Worm (Caenorhabditis elegans): ENCODE measurements around the gene Y71H2AL.4.
"Not testable (repeated sequence)": the region's sequence is repeated elsewhere in the genome, so short reads cannot be mapped to it uniquely, and the experiment has no call there.

Y71H2AL.4 gene

DNA sequence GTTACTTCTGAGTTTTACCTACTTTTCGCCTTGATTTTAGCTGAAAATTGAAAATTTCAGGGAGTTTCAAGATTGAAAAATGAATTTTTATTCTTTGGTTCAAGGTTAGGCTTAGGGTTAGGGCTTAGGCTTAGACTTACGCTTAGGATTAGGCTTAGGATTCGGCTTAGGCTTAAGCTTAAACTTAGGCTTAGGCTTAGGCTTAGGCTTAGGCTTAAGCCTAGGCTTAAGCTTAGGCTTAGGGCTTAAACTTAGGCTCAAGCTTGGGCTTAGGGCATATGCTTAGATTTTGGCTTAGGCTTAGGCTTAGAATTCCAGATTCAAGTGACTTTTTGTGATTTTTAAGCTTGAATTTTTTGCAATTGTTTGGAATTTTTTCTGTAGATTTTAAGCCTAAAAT is 2.8 kb upstream of the Y71H2AL.4 start:
- TF ChIP-seq bed-3 (GFP tag; optimal IDR thresholded peaks at IDR 0.05) (no peak), unc-62 (GFP tag; optimal IDR thresholded peaks at IDR 0.05) (no peak), tbx-8 (GFP tag; optimal IDR thresholded peaks at IDR 0.05) (no peak), ham-2 (GFP tag; optimal IDR thresholded peaks at IDR 0.05) (no peak), nhr-28 (tag; optimal IDR thresholded peaks at IDR 0.05) (no peak), snpc-4 (tag; optimal IDR thresholded peaks at IDR 0.05) (no peak), mls-2 (tag; optimal IDR thresholded peaks at IDR 0.05) (no peak), flh-1 (GFP tag; optimal IDR thresholded peaks at IDR 0.05) (no peak), nhr-12 (tag; optimal IDR thresholded peaks at IDR 0.05) (no peak), M03D4.4 (tag; optimal IDR thresholded peaks at IDR 0.05) (no peak), nhr-2 (tag; optimal IDR thresholded peaks at IDR 0.05) (no peak), ces-1 (GFP tag; optimal IDR thresholded peaks at IDR 0.05) (no peak), pha-4 (tag; optimal IDR thresholded peaks at IDR 0.05) (no peak), mab-5 (tag; optimal IDR thresholded peaks at IDR 0.05) (no peak), drap-1 (GFP tag; optimal IDR thresholded peaks at IDR 0.05) (no peak), elt-3 (tag; optimal IDR thresholded peaks at IDR 0.05) (no peak)

DNA sequence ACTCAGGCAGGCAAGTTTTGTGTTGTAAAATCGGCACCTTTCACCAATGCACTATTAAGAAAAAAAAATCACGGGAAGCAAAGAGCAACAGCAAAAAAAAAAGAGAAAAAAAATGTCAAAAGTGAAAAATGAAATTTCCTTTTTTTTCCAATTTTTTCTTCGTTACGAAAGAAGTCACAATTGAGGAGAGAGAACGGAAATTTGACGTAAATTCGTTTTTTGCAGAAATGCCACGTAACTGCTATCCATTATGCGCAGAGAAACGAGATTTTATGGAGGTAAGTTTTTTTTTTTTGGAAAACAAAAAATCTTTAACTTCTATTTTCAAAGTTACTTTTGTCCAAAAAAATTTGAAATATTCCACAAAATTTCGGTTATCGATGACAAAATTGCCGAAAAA is 455 bp downstream of the Y71H2AL.4 start:
- peak; percentile 47 for TF ChIP-seq ces-1 (GFP tag; optimal IDR thresholded peaks at IDR 0.05)
- no peak for TF ChIP-seq lin-32 (GFP tag; optimal IDR thresholded peaks at IDR 0.05)

DNA sequence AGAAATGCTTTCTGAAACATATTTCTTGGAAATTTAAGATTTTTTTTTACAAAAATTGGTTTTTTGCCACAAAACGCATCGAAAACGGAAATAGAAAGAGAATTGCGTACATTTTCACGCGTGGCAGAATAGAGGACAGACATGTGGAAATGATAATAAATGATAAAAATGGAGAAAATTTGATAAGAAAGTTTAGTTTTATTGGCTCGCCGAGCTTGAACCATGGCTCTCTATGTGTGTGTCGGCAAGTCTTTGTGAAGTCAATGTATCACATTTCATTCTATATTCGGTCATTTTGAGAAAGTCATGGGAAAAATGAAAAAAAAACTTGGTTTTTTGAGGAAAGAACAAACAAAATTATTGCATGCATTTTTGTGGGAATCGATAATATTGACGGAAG is 1.2 kb downstream of the Y71H2AL.4 start:
- no peak for TF ChIP-seq hlh-1 (tag; optimal IDR thresholded peaks at IDR 0.05)
- no peak for TF ChIP-seq elt-3 (tag; optimal IDR thresholded peaks at IDR 0.05)
- TF ChIP-seq cnd-1 (tag; optimal IDR thresholded peaks at IDR 0.05) = no peak
- no peak for TF ChIP-seq tbx-8 (GFP tag; optimal IDR thresholded peaks at IDR 0.05)
- no peak for TF ChIP-seq mls-2 (tag; optimal IDR thresholded peaks at IDR 0.05)
- no peak for TF ChIP-seq ceh-43 (GFP tag; optimal IDR thresholded peaks at IDR 0.05)
- TF ChIP-seq mep-1 (tag; optimal IDR thresholded peaks at IDR 0.05) = no peak
- TF ChIP-seq mab-5 (tag; optimal IDR thresholded peaks at IDR 0.05) = no peak

DNA sequence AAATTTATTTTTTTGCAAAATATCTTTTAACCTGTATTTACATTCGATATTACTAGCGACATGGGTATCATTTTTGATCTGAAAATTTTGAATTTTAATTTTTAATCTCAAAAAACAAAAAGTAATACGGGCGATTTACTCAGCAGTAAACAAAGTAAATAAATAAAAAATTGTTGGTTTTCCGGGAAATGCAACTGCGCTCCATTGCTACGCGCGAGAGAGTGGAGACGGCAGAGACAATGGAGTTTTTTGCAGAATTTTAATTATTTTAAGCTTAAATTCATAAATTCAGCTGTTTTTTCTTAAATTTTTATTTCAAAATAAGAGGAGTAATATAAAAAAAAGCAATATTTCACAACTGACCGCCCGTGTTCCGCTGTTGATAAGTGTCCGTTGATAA is 12.5 kb downstream of the Y71H2AL.4 start, which contains the start of gene slc-30A9:
Gene slc-30A9 (minus strand): TSS at position 78 of the 400 bp plus-strand sequence.
- TF ChIP-seq elt-3 (tag; optimal IDR thresholded peaks at IDR 0.05) (no peak), M03D4.4 (tag; optimal IDR thresholded peaks at IDR 0.05) (no peak), mab-5 (tag; optimal IDR thresholded peaks at IDR 0.05) (no peak), lin-13 (tag; optimal IDR thresholded peaks at IDR 0.05) (peak; percentile 12), lin-32 (GFP tag; optimal IDR thresholded peaks at IDR 0.05) (no peak), mep-1 (tag; optimal IDR thresholded peaks at IDR 0.05) (peak; percentile 45), ces-1 (GFP tag; optimal IDR thresholded peaks at IDR 0.05) (peak; percentile 38), nhr-2 (tag; optimal IDR thresholded peaks at IDR 0.05) (no peak), pha-4 (tag; optimal IDR thresholded peaks at IDR 0.05) (peak; percentile 13), flh-1 (GFP tag; optimal IDR thresholded peaks at IDR 0.05) (no peak)

DNA sequence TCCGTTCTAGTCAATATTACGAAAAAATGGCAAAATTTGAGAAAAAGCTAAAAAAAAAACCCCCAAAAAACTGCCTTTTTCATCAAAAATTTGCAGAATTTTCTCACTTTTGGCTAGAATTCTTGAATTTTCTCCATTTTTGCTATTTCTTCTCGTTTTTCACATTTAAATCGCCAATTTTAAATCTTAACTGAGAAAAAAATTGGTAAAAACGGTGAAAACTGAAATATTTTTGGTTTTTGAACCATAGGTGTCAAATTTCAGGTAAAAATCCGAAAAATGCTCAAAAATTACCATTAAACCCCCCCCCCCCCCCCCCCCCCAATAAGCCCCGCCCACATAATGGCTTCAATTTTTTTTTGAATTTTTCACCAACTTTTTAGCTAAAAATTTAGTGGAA is 13.2 kb downstream of the Y71H2AL.4 start, which contains the start of gene cox-6B:
Gene cox-6B (plus strand): TSS at position 301 of the 400 bp plus-strand sequence.
- TF ChIP-seq zip-8 (tag; optimal IDR thresholded peaks at IDR 0.05); ham-2 (GFP tag; optimal IDR thresholded peaks at IDR 0.05); ceh-83 (GFP tag; optimal IDR thresholded peaks at IDR 0.05): not testable (repeated sequence)

DNA sequence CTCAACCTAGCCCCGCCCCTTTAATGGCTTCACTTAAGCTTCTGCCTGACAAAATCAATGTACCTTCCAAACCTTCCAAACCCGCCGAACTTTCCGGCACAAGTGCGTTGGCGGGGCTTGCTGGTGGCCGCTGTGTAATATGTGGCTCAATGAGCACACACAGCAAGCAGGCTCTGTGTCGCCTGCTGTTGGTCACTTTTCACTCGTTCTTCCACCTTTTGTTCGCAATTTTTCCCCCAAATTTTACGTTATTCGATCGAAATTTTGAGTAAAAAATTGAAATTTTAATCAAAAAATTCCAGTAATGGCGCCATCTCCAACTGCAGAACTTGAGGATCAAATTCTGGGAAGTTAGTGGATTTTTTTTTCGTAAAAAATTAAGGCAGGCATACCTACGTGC is 14.4 kb downstream of the Y71H2AL.4 start, which contains the start of gene set-27:
Gene set-27 (plus strand): TSS at position 301 of the 400 bp plus-strand sequence.
- peak; percentile 78 for TF ChIP-seq hlh-1 (tag; optimal IDR thresholded peaks at IDR 0.05)
- TF ChIP-seq lin-13 (tag; optimal IDR thresholded peaks at IDR 0.05) = no peak

DNA sequence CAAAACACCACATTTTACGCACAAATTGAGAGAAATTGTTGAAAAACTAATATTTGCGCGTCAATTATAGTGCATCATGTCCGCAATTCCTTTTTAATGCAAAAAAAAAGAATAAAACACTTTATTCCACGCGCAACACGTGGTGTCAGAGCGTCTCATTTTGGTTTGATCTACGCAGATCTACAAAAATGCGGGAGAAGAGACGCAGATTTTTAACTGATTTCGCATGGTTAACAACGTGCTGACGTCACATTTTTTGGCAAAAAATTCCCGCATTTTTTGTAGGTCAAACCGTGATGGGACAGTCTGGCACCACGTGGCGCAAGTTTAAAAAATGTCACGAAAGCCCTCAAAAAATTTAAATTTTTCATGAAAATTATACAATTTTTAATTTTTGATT is 24.0 kb downstream of the Y71H2AL.4 start:
- TF ChIP-seq unc-120 (tag; optimal IDR thresholded peaks at IDR 0.05; ENCODE audit: poor library complexity, severe bottlenecking) (no peak), mab-5 (tag; optimal IDR thresholded peaks at IDR 0.05) (no peak), elt-3 (tag; optimal IDR thresholded peaks at IDR 0.05) (no peak), nhr-2 (tag; optimal IDR thresholded peaks at IDR 0.05) (no peak), nhr-237 (tag; optimal IDR thresholded peaks at IDR 0.05) (no peak), ceh-83 (GFP tag; optimal IDR thresholded peaks at IDR 0.05) (no peak), unc-39 (tag; optimal IDR thresholded peaks at IDR 0.05) (no peak), ceh-39 (tag; optimal IDR thresholded peaks at IDR 0.05) (no peak), tbx-8 (GFP tag; optimal IDR thresholded peaks at IDR 0.05) (no peak), blmp-1 (tag; optimal IDR thresholded peaks at IDR 0.05) (no peak), zip-8 (tag; optimal IDR thresholded peaks at IDR 0.05) (no peak), hlh-1 (tag; optimal IDR thresholded peaks at IDR 0.05) (no peak), lsy-2 (tag; optimal IDR thresholded peaks at IDR 0.05) (no peak), sem-2 (GFP tag; optimal IDR thresholded peaks at IDR 0.05) (no peak), unc-62 (GFP tag; optimal IDR thresholded peaks at IDR 0.05) (no peak), lin-32 (GFP tag; optimal IDR thresholded peaks at IDR 0.05) (no peak), M03D4.4 (tag; optimal IDR thresholded peaks at IDR 0.05) (no peak)
